Worm (Caenorhabditis elegans) whole organism, L3 larva: ENCODE results near the gene thoc-7.
A peak's percentile ranks its signal among the peaks of the same experiment; 100 is the strongest.

ENCODE experiments used
- R02D3.7 ChIP-seq: fragments of 150-350 bp; optimal IDR thresholded peaks from 2 replicates; lab custom pipeline; 2014; ENCODE audit warnings: missing biosample characterization, missing genetic modification characterization
- ZK546.5 ChIP-seq: sonication (generic microtip); optimal IDR thresholded peaks from 2 replicates; lab custom pipeline; 2017; ENCODE audit warnings: missing biosample characterization, missing genetic modification characterization
- aly-2 ChIP-seq: fragments of 150-350 bp; optimal IDR thresholded peaks from 2 replicates; lab custom pipeline; 2014; ENCODE audit warnings: missing biosample characterization, missing genetic modification characterization
- ama-1 ChIP-seq: fragments of 150-350 bp; optimal IDR thresholded peaks from 2 replicates; lab custom pipeline; 2018
- ceh-28 ChIP-seq: fragments of 150-350 bp; optimal IDR thresholded peaks from 2 replicates; lab custom pipeline; 2014; ENCODE audit warnings: missing biosample characterization, missing genetic modification reagents, missing genetic modification characterization
- ceh-82 ChIP-seq: fragments of 150-350 bp; optimal IDR thresholded peaks from 2 replicates; lab custom pipeline; 2014; ENCODE audit warnings: missing biosample characterization, missing genetic modification characterization
- ceh-9 ChIP-seq: sonication (generic microtip); optimal IDR thresholded peaks from 2 replicates; lab custom pipeline; 2018; ENCODE audit warnings: missing biosample characterization, missing genetic modification characterization
- daf-12 ChIP-seq: fragments of 150-350 bp; optimal IDR thresholded peaks from 2 replicates; lab custom pipeline; 2014; ENCODE audit warnings: missing biosample characterization, missing genetic modification reagents, missing genetic modification characterization
- egl-27 ChIP-seq: sonication (generic microtip); optimal IDR thresholded peaks from 4 replicates; lab custom pipeline; 2017; ENCODE audit warnings: missing biosample characterization, missing genetic modification reagents, missing genetic modification characterization
- egl-5 ChIP-seq: fragments of 150-350 bp; optimal IDR thresholded peaks from 2 replicates; lab custom pipeline; 2017; ENCODE audit warnings: missing biosample characterization, missing genetic modification reagents, missing genetic modification characterization, inconsistent platforms
- elt-1 ChIP-seq: fragments of 150-350 bp; optimal IDR thresholded peaks from 2 replicates; lab custom pipeline; 2014; ENCODE audit warnings: missing biosample characterization, missing genetic modification characterization
- elt-3 ChIP-seq, 3 experiments: fragments of 150-350 bp in 1 of 3; sonication (generic microtip) in 2 of 3; optimal IDR thresholded peaks; 2 replicates in 2 of 3; 4 replicates in 1 of 3; lab custom pipeline; 2014 to 2017; ENCODE audit warnings: missing biosample characterization in 3 of 3, missing genetic modification characterization in 3 of 3
- eor-1 ChIP-seq, 2 experiments: fragments of 150-350 bp; optimal IDR thresholded peaks; 2 replicates each; lab custom pipeline; 2014 to 2018; ENCODE audit warnings: missing biosample characterization in 2 of 2, missing genetic modification characterization in 2 of 2
- fkh-10 ChIP-seq: sonication (generic microtip); optimal IDR thresholded peaks from 2 replicates; lab custom pipeline; 2017; ENCODE audit warnings: missing biosample characterization, missing genetic modification reagents, missing genetic modification characterization
- fkh-2 ChIP-seq: fragments of 150-350 bp; optimal IDR thresholded peaks from 2 replicates; lab custom pipeline; 2014; ENCODE audit warnings: missing biosample characterization, missing genetic modification reagents, missing genetic modification characterization
- fos-1 ChIP-seq: fragments of 150-350 bp; optimal IDR thresholded peaks from 2 replicates; lab custom pipeline; 2014; ENCODE audit warnings: missing biosample characterization, missing genetic modification characterization
- hmg-11 ChIP-seq: sonication (generic microtip); optimal IDR thresholded peaks from 2 replicates; lab custom pipeline; 2016; ENCODE audit warnings: missing genetic modification characterization, missing compliant biosample characterization
- jun-1 ChIP-seq: fragments of 150-350 bp; optimal IDR thresholded peaks from 2 replicates; lab custom pipeline; 2014; ENCODE audit warnings: missing biosample characterization, missing genetic modification reagents, missing genetic modification characterization
- lin-15B ChIP-seq: fragments of 150-350 bp; optimal IDR thresholded peaks from 2 replicates; lab custom pipeline; 2014; ENCODE audit warnings: missing biosample characterization, missing genetic modification characterization
- lin-39 ChIP-seq: fragments of 150-350 bp; optimal IDR thresholded peaks from 2 replicates; lab custom pipeline; 2018; ENCODE audit warnings: missing biosample characterization, missing genetic modification reagents, missing genetic modification characterization
- lsy-12 ChIP-seq: sonication (generic microtip); optimal IDR thresholded peaks from 2 replicates; lab custom pipeline; 2016; ENCODE audit warnings: mild to moderate bottlenecking, missing genetic modification characterization, missing compliant biosample characterization
- nfya-1 ChIP-seq: sonication (generic microtip); optimal IDR thresholded peaks from 2 replicates; lab custom pipeline; 2017; ENCODE audit warnings: missing genetic modification characterization, mild to moderate bottlenecking, missing compliant biosample characterization, antibody characterized with exemption, moderate library complexity; ENCODE audit not compliant: insufficient read depth
- nhr-12 ChIP-seq: fragments of 150-350 bp; optimal IDR thresholded peaks from 2 replicates; lab custom pipeline; 2014; ENCODE audit warnings: missing biosample characterization, missing genetic modification characterization
- nhr-23 ChIP-seq: fragments of 150-350 bp; optimal IDR thresholded peaks from 2 replicates; lab custom pipeline; 2014; ENCODE audit warnings: missing biosample characterization, missing genetic modification reagents, missing genetic modification characterization
- nhr-25 ChIP-seq: sonication (generic microtip); optimal IDR thresholded peaks from 2 replicates; lab custom pipeline; 2017; ENCODE audit warnings: missing biosample characterization, missing genetic modification characterization
- nhr-28 ChIP-seq: fragments of 150-350 bp; optimal IDR thresholded peaks from 2 replicates; lab custom pipeline; 2014; ENCODE audit warnings: missing biosample characterization, missing genetic modification characterization
- nhr-43 ChIP-seq: sonication (generic microtip); optimal IDR thresholded peaks from 2 replicates; lab custom pipeline; 2016; ENCODE audit warnings: mild to moderate bottlenecking, missing genetic modification characterization, missing compliant biosample characterization; ENCODE audit not compliant: poor library complexity, severe bottlenecking
- nhr-67 ChIP-seq: fragments of 150-350 bp; optimal IDR thresholded peaks from 2 replicates; lab custom pipeline; 2014; ENCODE audit warnings: missing biosample characterization, missing genetic modification characterization
- nhr-76 ChIP-seq: fragments of 150-350 bp; sonication (generic microtip); optimal IDR thresholded peaks from 5 replicates; lab custom pipeline; 2014; ENCODE audit warnings: missing biosample characterization, missing genetic modification characterization
- pha-4 ChIP-seq: fragments of 150-350 bp; optimal IDR thresholded peaks from 2 replicates; lab custom pipeline; 2014; ENCODE audit warnings: missing biosample characterization, missing genetic modification reagents, missing genetic modification characterization
- sea-2 ChIP-seq: fragments of 150-350 bp; sonication (generic microtip); optimal IDR thresholded peaks from 4 replicates; lab custom pipeline; 2014; ENCODE audit warnings: missing biosample characterization, missing genetic modification reagents, missing genetic modification characterization
- skn-1 ChIP-seq: fragments of 150-350 bp; optimal IDR thresholded peaks from 2 replicates; lab custom pipeline; 2014; ENCODE audit warnings: missing biosample characterization, missing genetic modification characterization
- snpc-4 ChIP-seq: fragments of 150-350 bp; optimal IDR thresholded peaks from 2 replicates; lab custom pipeline; 2014; ENCODE audit warnings: missing biosample characterization, missing genetic modification characterization
- tbx-2 ChIP-seq: sonication (generic microtip); optimal IDR thresholded peaks from 2 replicates; lab custom pipeline; 2016; ENCODE audit warnings: mild to moderate bottlenecking, missing genetic modification characterization, missing compliant biosample characterization
- unc-39 ChIP-seq: sonication (generic microtip); optimal IDR thresholded peaks from 4 replicates; lab custom pipeline; 2017; ENCODE audit warnings: missing biosample characterization, missing genetic modification characterization
- unc-62 ChIP-seq: fragments of 150-350 bp; sonication (generic microtip); optimal IDR thresholded peaks from 4 replicates; lab custom pipeline; 2014; ENCODE audit warnings: missing biosample characterization, missing genetic modification reagents, missing genetic modification characterization
- zag-1 ChIP-seq: fragments of 150-350 bp; optimal IDR thresholded peaks from 2 replicates; lab custom pipeline; 2014; ENCODE audit warnings: missing biosample characterization, missing genetic modification characterization
- ztf-11 ChIP-seq: fragments of 150-350 bp; optimal IDR thresholded peaks from 2 replicates; lab custom pipeline; 2014; ENCODE audit warnings: missing biosample characterization, missing genetic modification characterization
- ztf-4 ChIP-seq: fragments of 150-350 bp; optimal IDR thresholded peaks from 2 replicates; lab custom pipeline; 2014; ENCODE audit warnings: missing biosample characterization, missing genetic modification characterization

The thoc-7 gene

DNA sequence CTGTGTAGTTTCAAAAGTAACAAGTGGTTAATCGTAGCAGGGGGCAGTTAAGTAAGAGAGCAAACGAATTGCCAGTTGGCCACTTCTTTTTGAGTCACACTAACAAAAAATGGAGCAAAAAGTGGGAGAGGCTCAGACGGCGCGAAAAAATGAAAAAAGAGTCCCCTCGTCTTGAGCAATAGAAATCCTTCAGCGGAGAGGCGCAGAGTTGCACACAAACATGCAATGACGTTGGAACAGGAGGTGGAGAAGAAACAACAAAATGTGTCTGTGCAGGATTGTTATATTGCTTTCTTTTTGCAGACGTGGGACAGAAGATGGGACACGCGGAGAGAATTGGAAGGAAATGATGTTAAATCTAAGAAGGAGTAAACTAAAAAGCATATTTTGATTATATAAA, 4.8 kb upstream of the thoc-7 start (continued):
- TF ChIP-seq ZK546.5 (tag; lab: Kevin White, UChicago) = no peak
- no peak for TF ChIP-seq R02D3.7 (tag; lab: Kevin White, UChicago)
- TF ChIP-seq lin-15B (tag; lab: Kevin White, UChicago) = peak; percentile 50
- no peak for TF ChIP-seq lsy-12
- peak; percentile 92 for TF ChIP-seq lin-39 (tag; lab: Kevin White, UChicago)
- TF ChIP-seq fos-1 (tag; lab: Kevin White, UChicago) = no peak
- TF ChIP-seq elt-3 (tag; optimal IDR thresholded peaks at IDR 0.05; lab: Kevin White, UChicago) = no peak
- no peak for TF ChIP-seq ama-1
- no peak for TF ChIP-seq unc-39 (tag; lab: Kevin White, UChicago)
- peak; percentile 10 for TF ChIP-seq snpc-4 (tag; lab: Kevin White, UChicago)
- TF ChIP-seq elt-1 = no peak
- TF ChIP-seq fkh-10 = peak; percentile 50
- no peak for TF ChIP-seq nhr-25 (tag; lab: Kevin White, UChicago)
- no peak for TF ChIP-seq nhr-12 (tag; lab: Kevin White, UChicago)
- no peak for TF ChIP-seq aly-2 (tag; lab: Kevin White, UChicago)
- no peak for TF ChIP-seq eor-1 (tag; optimal IDR thresholded peaks at IDR 0.05; lab: Kevin White, UChicago)
- TF ChIP-seq tbx-2 (tag; lab: Kevin White, UChicago) = no peak
- no peak for TF ChIP-seq nhr-28
- TF ChIP-seq jun-1 (tag; lab: Kevin White, UChicago) = no peak

DNA sequence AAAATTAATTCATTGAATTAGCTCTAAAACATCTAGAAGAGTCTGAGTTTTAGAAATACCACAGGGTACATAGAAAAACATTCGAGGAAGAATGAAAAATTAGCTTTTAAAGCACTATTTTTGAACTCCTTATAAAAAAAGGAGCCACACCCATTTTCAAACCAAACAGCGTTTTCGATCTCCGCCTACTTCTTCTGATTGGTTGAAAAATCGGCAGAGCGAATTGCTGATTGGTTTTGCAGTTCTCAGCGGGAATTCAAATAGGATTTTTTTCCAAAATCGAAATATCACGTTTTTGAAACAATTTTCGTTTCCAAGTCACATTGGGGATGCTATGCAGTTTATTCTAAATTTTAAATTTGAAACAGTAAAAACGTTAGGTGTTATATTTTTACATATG, 4.4 kb upstream of the thoc-7 start:
- TF ChIP-seq nfya-1 = peak; percentile 94
- no peak for TF ChIP-seq fos-1 (tag; lab: Kevin White, UChicago)

DNA sequence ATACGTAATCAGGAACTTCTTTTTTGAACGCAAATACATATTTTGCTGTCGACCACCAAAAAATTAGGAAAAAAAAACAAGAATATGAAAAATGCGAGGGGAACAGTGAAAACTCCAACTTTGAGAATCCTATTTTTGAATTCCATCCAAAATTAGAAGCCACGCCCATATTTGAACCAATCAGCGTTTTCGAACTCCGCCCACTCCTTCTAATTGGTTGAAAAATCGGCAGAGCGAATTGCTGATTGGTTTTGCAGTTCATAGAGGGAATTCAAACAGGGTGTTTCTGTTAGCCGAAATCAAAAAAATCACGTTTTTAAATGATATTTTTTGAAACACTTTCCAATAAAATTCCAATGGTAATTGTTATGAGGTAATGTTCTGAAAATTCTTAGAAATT, 3.8 kb upstream of the thoc-7 start:
- TF ChIP-seq ZK546.5 (tag; lab: Kevin White, UChicago) = no peak
- peak; percentile 63 for TF ChIP-seq nfya-1

DNA sequence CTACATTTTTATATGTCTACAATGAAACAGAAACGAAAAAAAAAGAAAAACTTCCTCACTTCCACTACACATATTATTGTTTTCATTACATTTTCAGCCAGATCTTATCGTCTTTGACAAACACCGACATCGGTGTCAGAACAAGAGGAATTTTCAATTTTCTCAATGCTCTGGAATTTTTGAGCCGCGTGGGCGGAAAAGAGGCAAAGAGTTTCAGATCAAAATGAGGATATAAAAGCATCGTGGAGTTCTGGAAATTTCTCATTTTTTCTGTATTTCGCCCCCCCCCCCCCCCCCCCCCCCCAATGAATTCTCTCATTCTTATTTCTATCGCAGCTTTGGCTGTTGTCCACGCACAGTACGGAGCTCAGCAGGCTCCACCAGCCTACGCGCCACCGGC, 2.7 kb upstream of the thoc-7 start, which contains the start of gene B0513.4:
Gene B0513.4, plus strand, starts transcription at position 301 of the 400 bp plus-strand sequence.
- no peak for TF ChIP-seq R02D3.7 (tag; lab: Kevin White, UChicago)
- no peak for TF ChIP-seq ceh-28
- no peak for TF ChIP-seq tbx-2 (tag; lab: Kevin White, UChicago)
- TF ChIP-seq nhr-76 = no peak
- TF ChIP-seq nhr-67 (tag; lab: Kevin White, UChicago) = no peak
- TF ChIP-seq eor-1 (tag; optimal IDR thresholded peaks at IDR 0.05; lab: Kevin White, UChicago) = no peak
- TF ChIP-seq sea-2 (GFP tag; lab: Kevin White, UChicago) = no peak
- no peak for TF ChIP-seq zag-1 (tag; lab: Kevin White, UChicago)
- no peak for TF ChIP-seq ceh-82 (tag; lab: Kevin White, UChicago)
- TF ChIP-seq elt-1 = no peak
- no peak for TF ChIP-seq lin-39 (tag; lab: Kevin White, UChicago)
- TF ChIP-seq ztf-11 = no peak
- no peak for TF ChIP-seq egl-5 (tag; lab: Kevin White, UChicago)
- no peak for TF ChIP-seq aly-2 (tag; lab: Kevin White, UChicago)
- TF ChIP-seq nhr-12 (tag; lab: Kevin White, UChicago) = no peak
- no peak for TF ChIP-seq hmg-11 (tag; lab: Kevin White, UChicago)
- TF ChIP-seq pha-4 (tag; lab: Kevin White, UChicago) = no peak
- no peak for TF ChIP-seq ztf-4
- TF ChIP-seq nhr-23 (tag; lab: Kevin White, UChicago) = no peak
- no peak for TF ChIP-seq fkh-2 (tag; lab: Kevin White, UChicago)

DNA sequence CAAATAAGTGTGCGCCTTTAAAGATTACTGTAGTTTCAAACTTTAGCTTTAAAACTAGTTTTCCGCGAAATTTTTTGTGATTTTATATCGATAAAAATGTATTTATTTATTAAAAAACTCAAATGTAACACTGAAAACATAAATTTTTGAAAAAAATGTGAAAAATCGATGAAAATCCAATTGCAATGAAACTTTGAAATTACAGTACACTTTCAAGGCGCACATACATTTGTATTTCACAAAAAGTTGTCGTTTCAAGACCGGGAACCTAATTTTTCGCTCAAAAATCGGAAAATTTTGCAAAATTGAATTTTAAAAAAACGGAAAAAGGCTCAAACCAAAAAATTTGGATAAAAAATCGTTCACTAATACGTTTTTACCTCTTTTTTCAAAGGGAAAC, 2.2 kb upstream of the thoc-7 start:
- TF ChIP-seq ztf-11 (no peak), zag-1 (tag; lab: Kevin White, UChicago) (no peak), skn-1 (tag; lab: Kevin White, UChicago) (no peak), egl-27 (tag; lab: Kevin White, UChicago) (no peak), fkh-10 (no peak), nhr-67 (tag; lab: Kevin White, UChicago) (no peak), nhr-43 (tag; lab: Kevin White, UChicago) (no peak), lsy-12 (no peak), ceh-82 (tag; lab: Kevin White, UChicago) (no peak), tbx-2 (tag; lab: Kevin White, UChicago) (no peak), ceh-9 (tag; lab: Kevin White, UChicago) (no peak), fos-1 (tag; lab: Kevin White, UChicago) (no peak), snpc-4 (tag; lab: Kevin White, UChicago) (no peak), ZK546.5 (tag; lab: Kevin White, UChicago) (no peak), ztf-4 (no peak), daf-12 (no peak), ceh-28 (no peak), unc-62 (GFP tag; lab: Kevin White, UChicago) (no peak)
- TF ChIP-seq, all 47 proteins: peak for 0
